Fruit fly (Drosophila melanogaster): Measurements from ENCODE around the gene ttk.

DNA sequence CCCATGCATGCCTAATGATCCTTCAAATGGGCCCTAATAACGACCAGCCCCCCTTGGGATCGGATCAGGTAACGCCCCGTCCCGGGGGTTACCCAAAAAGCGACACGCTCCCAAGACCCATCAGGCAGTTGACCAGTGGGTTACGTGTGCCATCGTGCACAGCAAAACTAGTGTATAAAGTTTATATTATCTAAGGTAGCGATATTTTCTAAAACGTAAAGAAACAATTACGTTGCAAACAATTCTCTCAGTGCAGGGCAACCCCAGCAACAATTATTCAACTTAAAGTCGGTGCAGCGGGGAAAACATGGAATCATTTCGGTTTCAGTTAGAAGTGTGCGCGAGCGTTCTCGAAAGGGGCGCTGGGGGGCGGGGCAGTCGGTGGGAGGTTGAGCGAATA is 1.1 kb upstream of the ttk start:
- TF ChIP-seq kay (GFP tag; ENCODE audit: borderline replicate concordance) (no peak), Mnt (GFP tag; optimal IDR thresholded peaks at IDR 0.05) (no peak), cic (GFP tag; optimal IDR thresholded peaks at IDR 0.05) (no peak), CG7045 (GFP tag; optimal IDR thresholded peaks at IDR 0.05) (no peak), CG11617 (GFP tag; optimal IDR thresholded peaks at IDR 0.05) (no peak), Clk (GFP tag; optimal IDR thresholded peaks at IDR 0.05) (no peak), Hr96 (GFP tag; optimal IDR thresholded peaks at IDR 0.05) (no peak), pad (GFP tag; optimal IDR thresholded peaks at IDR 0.05) (no peak), Crg-1 (GFP tag; optimal IDR thresholded peaks at IDR 0.05) (no peak)
